Fruit fly (Drosophila melanogaster) ovary, adult (tissue): ENCODE data around the gene qtc.

Experiments
- CG17801 ChIP-seq: fragments of 200-800 bp; optimal IDR thresholded peaks from 2 replicates; lab custom pipeline; 2019; ENCODE audit warnings: missing biosample characterization, mild to moderate bottlenecking, missing genetic modification characterization, moderate library complexity; ENCODE audit not compliant: partially characterized antibody

The qtc gene

dm6 chr2L:5095350-5095962 lies 34.8 kb downstream of the qtc start:
- peak; percentile 68 for TF ChIP-seq CG17801 (GFP tag; lab: Kevin White, UChicago)

- peak; percentile 5 for TF ChIP-seq CG17801 (GFP tag; lab: Kevin White, UChicago)
These were observed 35.6 kb downstream of the qtc start, which contains the start of gene CG4230 for dm6 chr2L:5096222-5096621. CG4230 (plus strand) TSS chr2L:5096227.

- no peak for TF ChIP-seq CG17801 (GFP tag; lab: Kevin White, UChicago)
These were observed 36.1 kb downstream of the qtc start for dm6 chr2L:5096761-5097160.

- TF ChIP-seq CG17801 (GFP tag; lab: Kevin White, UChicago) = no peak
These were observed 39.3 kb downstream of the qtc start, which contains the start of gene ND-13A for dm6 chr2L:5099790-5100360. ND-13A (minus strand) TSS chr2L:5100288.

- TF ChIP-seq CG17801 (GFP tag; lab: Kevin White, UChicago) = no peak
These were observed 40.0 kb downstream of the qtc start, which contains the start of gene Msp300 for dm6 chr2L:5100577-5100976. Msp300 (plus strand) TSS chr2L:5100877.

dm6 chr2L:5103733-5104132 lies 43.1 kb downstream of the qtc start:
- no peak for TF ChIP-seq CG17801 (GFP tag; lab: Kevin White, UChicago)

dm6 chr2L:5107626-5108272 lies 47.1 kb downstream of the qtc start:
- TF ChIP-seq CG17801 (GFP tag; lab: Kevin White, UChicago) = peak; percentile 92

- TF ChIP-seq CG17801 (GFP tag; lab: Kevin White, UChicago) = no peak
These were observed 47.6 kb downstream of the qtc start for dm6 chr2L:5108273-5108653.

dm6 chr2L:5109059-5109458 lies 48.4 kb downstream of the qtc start:
- no peak for TF ChIP-seq CG17801 (GFP tag; lab: Kevin White, UChicago)

dm6 chr2L:5111261-5111922 lies 50.8 kb downstream of the qtc start:
- TF ChIP-seq CG17801 (GFP tag; lab: Kevin White, UChicago) = no peak

dm6 chr2L:5113480-5114118 lies 53.0 kb downstream of the qtc start:
- no peak for TF ChIP-seq CG17801 (GFP tag; lab: Kevin White, UChicago)

- TF ChIP-seq CG17801 (GFP tag; lab: Kevin White, UChicago) = no peak
These were observed 54.3 kb downstream of the qtc start for dm6 chr2L:5114879-5115278.

dm6 chr2L:5116489-5116888 lies 55.9 kb downstream of the qtc start:
- no peak for TF ChIP-seq CG17801 (GFP tag; lab: Kevin White, UChicago)

dm6 chr2L:5117054-5117453 lies 56.4 kb downstream of the qtc start:
- peak; percentile 2 for TF ChIP-seq CG17801 (GFP tag; lab: Kevin White, UChicago)

dm6 chr2L:5119640-5120039 lies 59.0 kb downstream of the qtc start:
- no peak for TF ChIP-seq CG17801 (GFP tag; lab: Kevin White, UChicago)
